Fruit fly (Drosophila melanogaster) whole organism, embryonic: Measurements from ENCODE around the gene Rpt5.

Experiments used
- CG10147 ChIP-seq: fragments of 200-800 bp; sonication (Bioruptor generic); optimal IDR thresholded peaks from 2 replicates; lab custom pipeline; 2019; ENCODE audit warnings: missing biosample characterization, mild to moderate bottlenecking, missing genetic modification characterization, moderate library complexity
- CG10321 ChIP-seq: fragments of 200-800 bp; sonication (Bioruptor generic); IDR thresholded peaks from 2 replicates; pipeline ENCODE4 v1.3.6; 2022; ENCODE audit warnings: missing biosample characterization, missing genetic modification characterization
- CG11456 ChIP-seq: fragments of 200-800 bp; sonication (Bioruptor generic); IDR thresholded peaks from 3 replicates; pipeline ENCODE4 v1.3.6; 2022; ENCODE audit warnings: missing biosample characterization, missing genetic modification characterization
- CG11695 ChIP-seq: fragments of 200-800 bp; sonication (Bioruptor generic); IDR thresholded peaks from 3 replicates; pipeline ENCODE4 v1.3.6; 2022; ENCODE audit warnings: missing biosample characterization, missing genetic modification characterization
- CG12071 ChIP-seq: fragments of 200-800 bp; sonication (Bioruptor generic); optimal IDR thresholded peaks from 3 replicates; lab custom pipeline; 2018; ENCODE audit warnings: missing biosample characterization, mild to moderate bottlenecking, missing genetic modification characterization
- CG13424 ChIP-seq: fragments of 200-800 bp; sonication (Bioruptor generic); optimal IDR thresholded peaks from 2 replicates; lab custom pipeline; 2019; ENCODE audit warnings: missing biosample characterization, mild to moderate bottlenecking, missing genetic modification characterization, moderate library complexity
- CG14441 ChIP-seq: fragments of 200-800 bp; sonication (Bioruptor generic); IDR thresholded peaks from 2 replicates; pipeline ENCODE4 v1.3.6; 2022; ENCODE audit warnings: missing biosample characterization, missing genetic modification characterization
- CG14860 ChIP-seq: fragments of 200-800 bp; sonication (Bioruptor generic); IDR thresholded peaks from 3 replicates; pipeline ENCODE4 v1.3.6; 2022; ENCODE audit warnings: missing biosample characterization, missing genetic modification characterization; ENCODE audit not compliant: partially characterized antibody
- CG1529 ChIP-seq: fragments of 200-800 bp; sonication (Bioruptor generic); optimal IDR thresholded peaks from 3 replicates; lab custom pipeline; 2018; ENCODE audit warnings: missing biosample characterization, missing genetic modification characterization
- CG17361 ChIP-seq: fragments of 200-800 bp; sonication (Bioruptor generic); IDR thresholded peaks from 3 replicates; pipeline ENCODE4 v1.3.6; 2022; ENCODE audit warnings: missing biosample characterization, missing genetic modification characterization
- CG17912 ChIP-seq: fragments of 200-800 bp; sonication (Bioruptor generic); optimal IDR thresholded peaks from 2 replicates; lab custom pipeline; 2018; ENCODE audit warnings: missing biosample characterization, mild to moderate bottlenecking, missing genetic modification characterization
- CG18599 ChIP-seq: fragments of 200-800 bp; sonication (Bioruptor generic); optimal IDR thresholded peaks from 3 replicates; lab custom pipeline; 2017; ENCODE audit warnings: missing biosample characterization, missing genetic modification characterization, mild to moderate bottlenecking, moderate library complexity, missing genetic modification reagents
- CG18764 ChIP-seq: fragments of 200-800 bp; sonication (Bioruptor generic); optimal IDR thresholded peaks from 3 replicates; lab custom pipeline; 2016; ENCODE audit warnings: missing biosample characterization, missing genetic modification characterization
- CG2120 ChIP-seq: fragments of 200-800 bp; sonication (Bioruptor generic); optimal IDR thresholded peaks from 3 replicates; lab custom pipeline; 2016; ENCODE audit warnings: missing biosample characterization, missing genetic modification characterization
- CG2129 ChIP-seq: fragments of 200-800 bp; sonication (Bioruptor generic); IDR thresholded peaks from 2 replicates; pipeline ENCODE4 v1.3.6; 2022; ENCODE audit warnings: missing biosample characterization, missing genetic modification characterization; ENCODE audit not compliant: partially characterized antibody
- CG2678 ChIP-seq: fragments of 200-800 bp; sonication (Bioruptor generic); optimal IDR thresholded peaks from 3 replicates; lab custom pipeline; 2019; ENCODE audit warnings: missing biosample characterization, mild to moderate bottlenecking, missing genetic modification characterization, moderate library complexity
- CG2889 ChIP-seq: fragments of 200-800 bp; sonication (Bioruptor generic); IDR thresholded peaks from 3 replicates; pipeline ENCODE4 v1.3.6; 2022; ENCODE audit warnings: missing biosample characterization, missing genetic modification characterization
- CG30403 ChIP-seq: fragments of 200-800 bp; sonication (Bioruptor generic); optimal IDR thresholded peaks from 3 replicates; lab custom pipeline; 2016; ENCODE audit warnings: missing biosample characterization, missing genetic modification characterization
- CG3281 ChIP-seq: fragments of 200-800 bp; sonication (Bioruptor generic); optimal IDR thresholded peaks from 3 replicates; lab custom pipeline; 2017; ENCODE audit warnings: missing biosample characterization, mild to moderate bottlenecking, missing genetic modification characterization
- CG33557 ChIP-seq: fragments of 200-800 bp; sonication (Bioruptor generic); optimal IDR thresholded peaks from 2 replicates; lab custom pipeline; 2019; ENCODE audit warnings: missing biosample characterization, mild to moderate bottlenecking, missing genetic modification characterization, moderate library complexity
- CG34224 ChIP-seq: fragments of 200-800 bp; sonication (Bioruptor generic); IDR thresholded peaks from 3 replicates; pipeline ENCODE4 v1.3.6; 2022; ENCODE audit warnings: missing biosample characterization, missing genetic modification characterization; ENCODE audit not compliant: partially characterized antibody
- CG3726 ChIP-seq: fragments of 200-800 bp; sonication (Bioruptor generic); IDR thresholded peaks from 3 replicates; pipeline ENCODE4, ENCODE4 v1.3.6; 2022; ENCODE audit warnings: missing biosample characterization, missing genetic modification characterization
- CG3847 ChIP-seq: fragments of 200-800 bp; sonication (Bioruptor generic); IDR thresholded peaks from 2 replicates; pipeline ENCODE4 v1.3.6; 2022; ENCODE audit warnings: missing biosample characterization, missing genetic modification characterization
- CG4282 ChIP-seq: fragments of 200-800 bp; sonication (Bioruptor generic); optimal IDR thresholded peaks from 2 replicates; lab custom pipeline; 2016; ENCODE audit warnings: missing biosample characterization, missing genetic modification characterization
- CG4360 ChIP-seq: fragments of 200-800 bp; sonication (Bioruptor generic); IDR thresholded peaks from 2 replicates; pipeline ENCODE4 v1.3.6; 2022; ENCODE audit warnings: missing biosample characterization, missing genetic modification characterization
- CG7987 ChIP-seq: fragments of 200-800 bp; sonication (Bioruptor generic); optimal IDR thresholded peaks from 2 replicates; lab custom pipeline; 2018; ENCODE audit warnings: missing biosample characterization, mild to moderate bottlenecking, missing genetic modification characterization, moderate library complexity
- CG8478 ChIP-seq: fragments of >200 bp; optimal IDR thresholded peaks from 2 replicates; lab custom pipeline; 2018
- CG9215 ChIP-seq: fragments of 200-800 bp; sonication (Bioruptor generic); IDR thresholded peaks from 2 replicates; pipeline ENCODE4 v1.3.6; 2022; ENCODE audit warnings: missing biosample characterization, missing genetic modification characterization
- Chrac-16 ChIP-seq: fragments of 200-800 bp; sonication (Bioruptor generic); optimal IDR thresholded peaks from 3 replicates; lab custom pipeline; 2016; ENCODE audit warnings: missing biosample characterization, missing genetic modification characterization
- Dll ChIP-seq: fragments of 200-800 bp; sonication (Bioruptor generic); IDR thresholded peaks from 4 replicates; pipeline ENCODE4 v1.3.6; 2022; ENCODE audit warnings: missing biosample characterization, missing genetic modification characterization; ENCODE audit not compliant: partially characterized antibody
- Fer1 ChIP-seq: fragments of 200-800 bp; sonication (Bioruptor generic); optimal IDR thresholded peaks from 2 replicates; lab custom pipeline; 2017; ENCODE audit warnings: missing biosample characterization, mild to moderate bottlenecking, missing genetic modification characterization
- Gug ChIP-seq: fragments of 200-800 bp; sonication (Bioruptor generic); IDR thresholded peaks from 4 replicates; pipeline ENCODE4 v1.3.6; 2022; ENCODE audit warnings: missing biosample characterization, missing genetic modification characterization
- Myb ChIP-seq: fragments of 200-800 bp; sonication (Bioruptor generic); optimal IDR thresholded peaks from 2 replicates; lab custom pipeline; 2016; ENCODE audit warnings: missing biosample characterization, missing genetic modification characterization
- NC2α ChIP-seq: fragments of 200-800 bp; sonication (Bioruptor generic); optimal IDR thresholded peaks from 2 replicates; lab custom pipeline; 2016; ENCODE audit warnings: missing biosample characterization, missing genetic modification characterization
- Rfx ChIP-seq: fragments of 200-800 bp; sonication (Bioruptor generic); IDR thresholded peaks from 2 replicates; pipeline ENCODE4 v1.3.6; 2022; ENCODE audit warnings: missing biosample characterization, missing genetic modification characterization
- Usf ChIP-seq: fragments of 200-800 bp; sonication (Bioruptor generic); optimal IDR thresholded peaks from 2 replicates; lab custom pipeline; 2017; ENCODE audit warnings: missing genotype, missing biosample characterization, missing genetic modification characterization
- aop ChIP-seq: fragments of 200-800 bp; sonication (Bioruptor generic); IDR thresholded peaks from 2 replicates; pipeline ENCODE4 v1.3.6; 2022; ENCODE audit warnings: missing biosample characterization, missing genetic modification characterization
- bowl ChIP-seq: fragments of 200-800 bp; sonication (Bioruptor generic); IDR thresholded peaks from 2 replicates; pipeline ENCODE4 v1.3.6; 2022; ENCODE audit warnings: missing biosample characterization, missing genetic modification characterization
- crol ChIP-seq: fragments of 200-800 bp; sonication (Bioruptor generic); IDR thresholded peaks from 2 replicates; pipeline ENCODE4 v1.3.6; 2022; ENCODE audit warnings: missing biosample characterization, missing genetic modification characterization
- cwo ChIP-seq: fragments of 200-800 bp; sonication (Bioruptor generic); optimal IDR thresholded peaks from 3 replicates; lab custom pipeline; 2017; ENCODE audit warnings: missing biosample characterization, missing genetic modification characterization, mild to moderate bottlenecking, moderate library complexity, missing genetic modification reagents
- gem ChIP-seq: fragments of 200-800 bp; sonication (Bioruptor generic); optimal IDR thresholded peaks from 2 replicates; lab custom pipeline; 2019; ENCODE audit warnings: missing biosample characterization, mild to moderate bottlenecking, missing genetic modification characterization, moderate library complexity
- hb ChIP-seq: fragments of 200-800 bp; sonication (Bioruptor generic); IDR thresholded peaks from 3 replicates; pipeline ENCODE4 v1.3.6; 2022; ENCODE audit warnings: missing biosample characterization, missing genetic modification characterization; ENCODE audit not compliant: partially characterized antibody
- hkb ChIP-seq, 2 experiments: fragments of 200-800 bp in 1 of 2; fragments of >200 bp in 1 of 2; sonication (Bioruptor generic) in 1 of 2; IDR thresholded peaks in 1 of 2; optimal IDR thresholded peaks in 1 of 2; 2 replicates each; pipeline versions ENCODE4 v1.3.6 to Lab custom; 2017 to 2022; ENCODE audit warnings: missing biosample characterization in 1 of 2, missing genetic modification characterization in 1 of 2
- jumu ChIP-seq: fragments of 200-800 bp; sonication (Bioruptor generic); optimal IDR thresholded peaks from 3 replicates; lab custom pipeline; 2016; ENCODE audit warnings: missing biosample characterization, missing genetic modification characterization
- klu ChIP-seq: fragments of 200-800 bp; sonication (Bioruptor generic); IDR thresholded peaks from 2 replicates; pipeline ENCODE4 v1.3.6; 2022; ENCODE audit warnings: missing biosample characterization, missing genetic modification characterization
- lab ChIP-seq: fragments of 200-800 bp; sonication (Bioruptor generic); optimal IDR thresholded peaks from 3 replicates; lab custom pipeline; 2017; ENCODE audit warnings: missing biosample characterization, missing genetic modification characterization, mild to moderate bottlenecking, moderate library complexity, missing genetic modification reagents
- phol ChIP-seq: fragments of 200-800 bp; sonication (Bioruptor generic); optimal IDR thresholded peaks from 3 replicates; lab custom pipeline; 2018; ENCODE audit warnings: missing biosample characterization, mild to moderate bottlenecking, missing genetic modification characterization, moderate library complexity
- pum ChIP-seq: fragments of 200-800 bp; sonication (Bioruptor generic); optimal IDR thresholded peaks from 2 replicates; lab custom pipeline; 2016; ENCODE audit warnings: missing biosample characterization, missing genetic modification characterization
- trh ChIP-seq: fragments of 200-800 bp; sonication (Bioruptor generic); optimal IDR thresholded peaks from 2 replicates; lab custom pipeline; 2016; ENCODE audit warnings: missing biosample characterization, missing genetic modification characterization
- unc-4 ChIP-seq: fragments of 200-800 bp; sonication (Bioruptor generic); IDR thresholded peaks from 2 replicates; pipeline ENCODE4 v1.3.6; 2022; ENCODE audit warnings: missing biosample characterization, missing genetic modification characterization; ENCODE audit not compliant: partially characterized antibody

The Rpt5 gene

DNA sequence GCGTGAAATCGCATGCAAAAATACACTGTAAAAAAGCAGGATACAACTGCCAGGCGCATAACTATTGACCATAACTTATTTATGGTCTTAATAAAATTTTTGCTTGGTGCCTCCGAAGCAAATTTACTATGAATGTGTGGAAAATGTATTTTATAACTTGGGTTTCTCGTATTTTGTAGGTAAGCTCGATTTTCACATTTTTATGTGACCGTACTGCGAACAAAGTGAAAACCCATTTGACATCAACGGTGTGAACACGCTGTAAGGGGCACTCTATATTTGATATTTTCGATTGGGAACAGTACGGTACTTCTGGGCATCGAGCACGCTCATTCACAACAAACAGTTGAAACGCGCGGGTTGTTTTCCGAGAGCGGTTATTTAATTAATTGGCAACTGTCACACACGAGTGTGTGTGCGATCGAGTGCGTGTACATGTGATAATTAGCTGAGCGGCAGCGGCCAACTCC is 28.8 kb downstream of the Rpt5 start, which contains the start of the genes Nup98-96 and mbc (continued):
- no peak for TF ChIP-seq CG34224
- peak; percentile 75 for TF ChIP-seq CG7987
- peak; percentile 92 for TF ChIP-seq CG14441 (GFP tag; lab: Robert Waterston, UW)
- no peak for TF ChIP-seq unc-4 (GFP tag; lab: Robert Waterston, UW)
- no peak for TF ChIP-seq crol (GFP tag; lab: Robert Waterston, UW)
- peak; percentile 63; the same call in 2 of the 3 replicates for TF ChIP-seq CG2889 (GFP tag; lab: Robert Waterston, UW)
- TF ChIP-seq hkb (optimal IDR thresholded peaks at IDR 0.05; lab: Kevin White, UChicago), result peak; percentile 99
- peak; percentile 61; the same call in 1 of the 2 replicates for TF ChIP-seq hkb (GFP tag; IDR thresholded peaks at IDR 0.05; lab: Robert Waterston, UW)
- no peak for TF ChIP-seq hb (GFP tag; lab: Robert Waterston, UW)
- peak; percentile 75 for TF ChIP-seq CG11695 (GFP tag; lab: Robert Waterston, UW)
- TF ChIP-seq CG11456, result peak; percentile 88
- TF ChIP-seq pum (GFP tag; lab: Kevin White, UChicago), result peak; percentile 95
- peak; percentile 73 for TF ChIP-seq CG18764 (GFP tag; lab: Kevin White, UChicago)
- no peak for TF ChIP-seq aop (GFP tag; lab: Robert Waterston, UW)
- TF ChIP-seq CG33557, result peak; percentile 63
- TF ChIP-seq Fer1 (GFP tag; lab: Kevin White, UChicago), result peak; percentile 59
- TF ChIP-seq CG1529 (GFP tag; lab: Kevin White, UChicago), result peak; percentile 64
- peak; percentile 90 for TF ChIP-seq CG9215 (GFP tag; lab: Robert Waterston, UW)
- peak; percentile 75 for TF ChIP-seq CG3281 (GFP tag; lab: Kevin White, UChicago)
- TF ChIP-seq CG2120 (GFP tag; lab: Kevin White, UChicago), result peak; percentile 94
- peak; percentile 59 for TF ChIP-seq CG4282
- TF ChIP-seq phol (tag; lab: Kevin White, UChicago), result peak; percentile 93
- TF ChIP-seq Myb, result peak; percentile 79
- peak; percentile 10; the same call in 1 of the 2 replicates for TF ChIP-seq CG4360 (GFP tag; lab: Robert Waterston, UW)
- peak; percentile 94 for TF ChIP-seq CG30403 (GFP tag; lab: Kevin White, UChicago)
- peak; percentile 85 for TF ChIP-seq CG2678
- TF ChIP-seq CG10147, result peak; percentile 72
- TF ChIP-seq Gug (GFP tag; lab: Robert Waterston, UW), result peak; percentile 93
- peak; percentile 91 for TF ChIP-seq Chrac-16 (GFP tag; lab: Kevin White, UChicago)
- no peak for TF ChIP-seq CG17912 (GFP tag; lab: Kevin White, UChicago)
- peak; percentile 91 for TF ChIP-seq Rfx (GFP tag; lab: Robert Waterston, UW)
- TF ChIP-seq CG2129, result no peak
- TF ChIP-seq NC2α, result peak; percentile 83
- peak; percentile 88 for TF ChIP-seq CG17361 (GFP tag; lab: Robert Waterston, UW)
- TF ChIP-seq CG14860, result no peak
- peak; percentile 79 for TF ChIP-seq lab (GFP tag; lab: Kevin White, UChicago)
- peak; percentile 88 for TF ChIP-seq CG13424 (tag; lab: Kevin White, UChicago)
- TF ChIP-seq bowl (GFP tag; lab: Robert Waterston, UW), result peak; percentile 15; the same call in 1 of the 2 replicates
- TF ChIP-seq CG18599, result peak; percentile 82
- TF ChIP-seq Dll, result 0 out of 4 replicates have a peak, but pooled peaks have one; percentile 40
- TF ChIP-seq gem (tag; lab: Kevin White, UChicago), result peak; percentile 92
- no peak for TF ChIP-seq CG8478
- TF ChIP-seq cwo (GFP tag; lab: Kevin White, UChicago), result peak; percentile 43
- peak; percentile 75; the same call in 2 of the 3 replicates for TF ChIP-seq CG3726 (GFP tag; lab: Robert Waterston, UW)
- TF ChIP-seq Usf, result peak; percentile 82
- peak; percentile 91 for TF ChIP-seq CG3847 (GFP tag; lab: Robert Waterston, UW)
- TF ChIP-seq CG12071, result peak; percentile 17
- peak; percentile 94 for TF ChIP-seq jumu
- peak; percentile 85 for TF ChIP-seq klu (GFP tag; lab: Robert Waterston, UW)
- TF ChIP-seq trh (GFP tag; lab: Kevin White, UChicago), result peak; percentile 80
- 0 out of 2 replicates have a peak, but pooled peaks have one; percentile 9 for TF ChIP-seq CG10321 (GFP tag; lab: Robert Waterston, UW)
